Fruit fly (Drosophila melanogaster) whole organism, embryonic: ENCODE data around the gene CG15412.

Experiments used
- CG10431 ChIP-seq: fragments of 200-800 bp; sonication (Bioruptor generic); optimal IDR thresholded peaks from 3 replicates; lab custom pipeline; 2018; ENCODE audit warnings: missing biosample characterization, mild to moderate bottlenecking, missing genetic modification characterization
- CG10543 ChIP-seq: fragments of 200-800 bp; sonication (Bioruptor generic); optimal IDR thresholded peaks from 3 replicates; lab custom pipeline; 2017; ENCODE audit warnings: missing biosample characterization, mild to moderate bottlenecking, missing genetic modification characterization, moderate library complexity
- CG10979 ChIP-seq: fragments of 200-800 bp; sonication (Bioruptor generic); optimal IDR thresholded peaks from 2 replicates; lab custom pipeline; 2018; ENCODE audit warnings: missing biosample characterization, mild to moderate bottlenecking, missing genetic modification characterization, moderate library complexity
- CG12236 ChIP-seq: fragments of 200-800 bp; sonication (Bioruptor generic); optimal IDR thresholded peaks from 2 replicates; lab custom pipeline; 2016; ENCODE audit warnings: missing biosample characterization, missing genetic modification characterization
- CG12659 ChIP-seq: fragments of 200-800 bp; sonication (Bioruptor generic); optimal IDR thresholded peaks from 3 replicates; lab custom pipeline; 2017; ENCODE audit warnings: mild to moderate bottlenecking, missing biosample characterization, missing genetic modification reagents, missing genetic modification characterization
- CG13296 ChIP-seq: fragments of 200-800 bp; sonication (Bioruptor generic); optimal IDR thresholded peaks from 3 replicates; lab custom pipeline; 2018; ENCODE audit warnings: missing biosample characterization, mild to moderate bottlenecking, missing genetic modification characterization
- CG13894 ChIP-seq: fragments of 200-800 bp; sonication (Bioruptor generic); optimal IDR thresholded peaks from 3 replicates; lab custom pipeline; 2018; ENCODE audit warnings: missing biosample characterization, mild to moderate bottlenecking, missing genetic modification characterization, moderate library complexity
- CG1603 ChIP-seq: fragments of 200-800 bp; sonication (Bioruptor generic); optimal IDR thresholded peaks from 2 replicates; lab custom pipeline; 2019; ENCODE audit warnings: missing biosample characterization, mild to moderate bottlenecking, missing genetic modification characterization, moderate library complexity
- CG17361 ChIP-seq: fragments of 200-800 bp; sonication (Bioruptor generic); IDR thresholded peaks from 3 replicates; pipeline ENCODE4 v1.3.6; 2022; ENCODE audit warnings: missing biosample characterization, missing genetic modification characterization
- CG17385 ChIP-seq: fragments of 200-800 bp; sonication (Bioruptor generic); optimal IDR thresholded peaks from 3 replicates; lab custom pipeline; 2018; ENCODE audit warnings: missing biosample characterization, mild to moderate bottlenecking, missing genetic modification characterization
- CG17612 ChIP-seq: fragments of 200-800 bp; sonication (Bioruptor generic); IDR thresholded peaks from 2 replicates; pipeline ENCODE4 v1.3.6; 2022; ENCODE audit warnings: missing biosample characterization, missing genetic modification characterization
- CG2120 ChIP-seq: fragments of 200-800 bp; sonication (Bioruptor generic); optimal IDR thresholded peaks from 3 replicates; lab custom pipeline; 2016; ENCODE audit warnings: missing biosample characterization, missing genetic modification characterization
- CG30431 ChIP-seq: fragments of 200-800 bp; sonication (Bioruptor generic); optimal IDR thresholded peaks from 2 replicates; lab custom pipeline; 2017; ENCODE audit warnings: missing biosample characterization, missing genetic modification characterization
- CG31441 ChIP-seq: fragments of 200-800 bp; sonication (Bioruptor generic); IDR thresholded peaks from 2 replicates; pipeline ENCODE4 v1.3.6; 2022; ENCODE audit warnings: missing biosample characterization, missing genetic modification characterization
- CG3407 ChIP-seq: fragments of 200-800 bp; sonication (Bioruptor generic); optimal IDR thresholded peaks from 2 replicates; lab custom pipeline; 2018; ENCODE audit warnings: missing biosample characterization, mild to moderate bottlenecking, missing genetic modification characterization
- CG34422 ChIP-seq: fragments of 200-800 bp; sonication (Bioruptor generic); IDR thresholded peaks from 3 replicates; pipeline ENCODE4 v1.3.6; 2022; ENCODE audit warnings: missing biosample characterization, missing genetic modification characterization
- CG4282 ChIP-seq: fragments of 200-800 bp; sonication (Bioruptor generic); optimal IDR thresholded peaks from 2 replicates; lab custom pipeline; 2016; ENCODE audit warnings: missing biosample characterization, missing genetic modification characterization
- CG6254 ChIP-seq: fragments of 200-800 bp; sonication (Bioruptor generic); optimal IDR thresholded peaks from 3 replicates; lab custom pipeline; 2017; ENCODE audit warnings: mild to moderate bottlenecking, missing biosample characterization, missing genetic modification reagents, missing genetic modification characterization
- CG8281 ChIP-seq: fragments of 200-800 bp; sonication (Bioruptor generic); optimal IDR thresholded peaks from 2 replicates; lab custom pipeline; 2018; ENCODE audit warnings: missing biosample characterization, mild to moderate bottlenecking, missing genetic modification characterization, moderate library complexity
- CG8765 ChIP-seq: fragments of 200-800 bp; sonication (Bioruptor generic); IDR thresholded peaks from 2 replicates; pipeline ENCODE4 v1.3.6; 2022; ENCODE audit warnings: missing biosample characterization, missing genetic modification characterization
- Gug ChIP-seq: fragments of 200-800 bp; sonication (Bioruptor generic); IDR thresholded peaks from 4 replicates; pipeline ENCODE4 v1.3.6; 2022; ENCODE audit warnings: missing biosample characterization, missing genetic modification characterization
- Hr51 ChIP-seq, 2 experiments: fragments of 200-800 bp; sonication (Bioruptor generic); optimal IDR thresholded peaks; 2 replicates in 1 of 2; 3 replicates in 1 of 2; lab custom pipeline; 2016 to 2018; ENCODE audit warnings: missing biosample characterization in 2 of 2, missing genetic modification characterization in 2 of 2, mild to moderate bottlenecking in 1 of 2, moderate library complexity in 1 of 2
- Kr ChIP-seq: fragments of 200-800 bp; sonication (Bioruptor generic); optimal IDR thresholded peaks from 2 replicates; lab custom pipeline; 2017; ENCODE audit warnings: missing biosample characterization, mild to moderate bottlenecking, missing genetic modification characterization
- MBD-R2 ChIP-seq: fragments of 200-800 bp; sonication (Bioruptor generic); IDR thresholded peaks from 2 replicates; pipeline ENCODE4 v1.3.6; 2022; ENCODE audit warnings: missing biosample characterization, missing genetic modification characterization
- NFAT ChIP-seq: fragments of 200-800 bp; sonication (Bioruptor generic); IDR thresholded peaks from 2 replicates; pipeline ENCODE4 v1.3.6; 2022; ENCODE audit warnings: missing biosample characterization, missing genetic modification characterization
- Oli ChIP-seq: fragments of 200-800 bp; sonication (Bioruptor generic); optimal IDR thresholded peaks from 2 replicates; lab custom pipeline; 2018; ENCODE audit warnings: missing biosample characterization, mild to moderate bottlenecking, missing genetic modification characterization, moderate library complexity
- Rfx ChIP-seq: fragments of 200-800 bp; sonication (Bioruptor generic); IDR thresholded peaks from 2 replicates; pipeline ENCODE4 v1.3.6; 2022; ENCODE audit warnings: missing biosample characterization, missing genetic modification characterization
- Stat92E ChIP-seq, 3 experiments: fragments of >200 bp in 2 of 3; fragments of 200-800 bp in 1 of 3; sonication (Bioruptor generic) in 1 of 3; optimal IDR thresholded peaks; 2 replicates each; lab custom pipeline; 2017 to 2019; ENCODE audit warnings: missing biosample characterization in 3 of 3, missing genetic modification characterization in 3 of 3, mild to moderate bottlenecking in 1 of 3, moderate library complexity in 1 of 3
- Xbp1 ChIP-seq: fragments of 200-800 bp; sonication (Bioruptor generic); optimal IDR thresholded peaks from 3 replicates; lab custom pipeline; 2016; ENCODE audit warnings: missing biosample characterization, mild to moderate bottlenecking, missing genetic modification characterization
- YL-1 ChIP-seq: fragments of 200-800 bp; sonication (Bioruptor generic); optimal IDR thresholded peaks from 3 replicates; lab custom pipeline; 2017; ENCODE audit warnings: missing biosample characterization, mild to moderate bottlenecking, missing genetic modification characterization
- ac ChIP-seq: fragments of 200-800 bp; sonication (Bioruptor generic); optimal IDR thresholded peaks from 3 replicates; lab custom pipeline; 2017; ENCODE audit warnings: missing biosample characterization, mild to moderate bottlenecking, missing genetic modification characterization
- cg ChIP-seq: fragments of 200-800 bp; sonication (Bioruptor generic); optimal IDR thresholded peaks from 3 replicates; lab custom pipeline; 2019; ENCODE audit warnings: missing biosample characterization, mild to moderate bottlenecking, missing genetic modification characterization, moderate library complexity
- chn ChIP-seq: fragments of 200-800 bp; sonication (Bioruptor generic); optimal IDR thresholded peaks from 2 replicates; lab custom pipeline; 2016; ENCODE audit warnings: missing biosample characterization, missing genetic modification characterization
- dmrt11E ChIP-seq: fragments of 200-800 bp; sonication (Bioruptor generic); optimal IDR thresholded peaks from 3 replicates; lab custom pipeline; 2018; ENCODE audit warnings: missing biosample characterization, mild to moderate bottlenecking, missing genetic modification characterization, moderate library complexity
- dpn ChIP-seq, 2 experiments: fragments of 200-800 bp; sonication (Bioruptor generic); optimal IDR thresholded peaks; 3 replicates each; lab custom pipeline; 2016; ENCODE audit warnings: missing biosample characterization in 2 of 2, missing genetic modification characterization in 2 of 2
- dysf ChIP-seq: fragments of 200-800 bp; sonication (Bioruptor generic); IDR thresholded peaks from 3 replicates; pipeline ENCODE4 v1.3.6; 2022; ENCODE audit warnings: missing biosample characterization, missing genetic modification characterization
- fd3F ChIP-seq: fragments of 200-800 bp; sonication (Bioruptor generic); optimal IDR thresholded peaks from 2 replicates; lab custom pipeline; 2018; ENCODE audit warnings: missing biosample characterization, mild to moderate bottlenecking, missing genetic modification characterization, moderate library complexity
- fu2 ChIP-seq: fragments of 200-800 bp; sonication (Bioruptor generic); optimal IDR thresholded peaks from 2 replicates; lab custom pipeline; 2016; ENCODE audit warnings: missing biosample characterization, missing genetic modification characterization
- gcm ChIP-seq: fragments of 200-800 bp; sonication (Bioruptor generic); optimal IDR thresholded peaks from 2 replicates; lab custom pipeline; 2019; ENCODE audit warnings: missing biosample characterization, mild to moderate bottlenecking, missing genetic modification characterization, moderate library complexity
- grn ChIP-seq: fragments of 200-800 bp; sonication (Bioruptor generic); optimal IDR thresholded peaks from 3 replicates; lab custom pipeline; 2017; ENCODE audit warnings: missing biosample characterization, missing genetic modification characterization
- lbe ChIP-seq: fragments of 200-800 bp; sonication (Bioruptor generic); optimal IDR thresholded peaks from 2 replicates; lab custom pipeline; 2016; ENCODE audit warnings: missing biosample characterization, mild to moderate bottlenecking, missing genetic modification characterization
- lov ChIP-seq, 2 experiments: fragments of 200-800 bp in 1 of 2; fragments of >200 bp in 1 of 2; sonication (Bioruptor generic) in 1 of 2; IDR thresholded peaks in 1 of 2; optimal IDR thresholded peaks in 1 of 2; 2 replicates in 1 of 2; 3 replicates in 1 of 2; pipeline versions ENCODE4 v1.3.6 to Lab custom; 2017 to 2022; ENCODE audit warnings: missing biosample characterization in 1 of 2, missing genetic modification characterization in 1 of 2
- nmo ChIP-seq: fragments of 200-800 bp; sonication (Bioruptor generic); optimal IDR thresholded peaks from 2 replicates; lab custom pipeline; 2018; ENCODE audit warnings: missing biosample characterization, mild to moderate bottlenecking, missing genetic modification characterization, moderate library complexity
- pum ChIP-seq: fragments of 200-800 bp; sonication (Bioruptor generic); optimal IDR thresholded peaks from 2 replicates; lab custom pipeline; 2016; ENCODE audit warnings: missing biosample characterization, missing genetic modification characterization
- rib ChIP-seq: fragments of 200-800 bp; sonication (Bioruptor generic); IDR thresholded peaks from 2 replicates; pipeline ENCODE4 v1.3.6; 2022; ENCODE audit warnings: missing biosample characterization, missing genetic modification characterization
- tin ChIP-seq: fragments of 200-800 bp; sonication (Bioruptor generic); optimal IDR thresholded peaks from 3 replicates; lab custom pipeline; 2016; ENCODE audit warnings: missing biosample characterization, missing genetic modification characterization
- wdn ChIP-seq: fragments of 200-800 bp; sonication (Bioruptor generic); IDR thresholded peaks from 2 replicates; pipeline ENCODE4 v1.3.6; 2022; ENCODE audit warnings: missing biosample characterization, missing genetic modification characterization
- wek ChIP-seq: fragments of 200-800 bp; sonication (Bioruptor generic); optimal IDR thresholded peaks from 3 replicates; lab custom pipeline; 2018; ENCODE audit warnings: missing biosample characterization, mild to moderate bottlenecking, missing genetic modification characterization, moderate library complexity

Gene CG15412

DNA sequence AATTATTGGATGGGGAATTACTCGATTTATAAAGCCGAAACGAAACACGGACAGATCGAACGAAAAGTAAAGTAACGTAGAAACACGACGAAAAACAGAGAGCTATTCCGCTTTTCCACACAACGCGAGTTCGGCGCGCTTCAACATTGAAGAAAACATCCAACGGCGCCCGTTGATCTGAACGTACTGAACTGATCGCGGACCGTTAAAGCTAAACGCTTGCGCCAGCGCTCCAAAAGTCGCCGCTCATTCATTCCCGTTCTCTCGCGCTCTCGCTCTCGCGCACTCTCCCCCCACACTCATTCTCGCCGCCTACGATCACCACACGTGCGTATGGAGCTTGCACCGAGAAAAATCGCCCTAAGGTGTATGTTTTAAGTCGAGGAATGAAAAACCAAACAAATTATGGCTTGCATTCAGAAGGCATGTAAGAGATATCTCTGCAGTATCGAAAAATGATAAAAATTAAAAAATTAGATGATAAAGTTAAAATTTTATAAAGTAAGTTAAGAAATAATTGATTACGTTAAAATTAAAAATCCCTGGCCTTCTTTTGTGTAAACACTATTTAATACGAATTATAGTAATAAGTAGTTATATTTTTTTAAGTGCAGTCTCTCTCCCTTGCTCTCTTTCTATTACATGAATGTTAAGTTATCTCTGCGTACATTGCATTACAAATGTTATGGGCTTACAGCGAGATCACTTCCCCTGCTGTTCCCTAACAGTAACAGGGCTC, 20.7 kb downstream of the CG15412 start, which contains the start of gene E23 (continued):
- peak; percentile 94 for TF ChIP-seq fu2 (GFP tag; lab: Kevin White, UChicago)
- peak; percentile 98 for TF ChIP-seq CG3407
- TF ChIP-seq Oli (tag; lab: Kevin White, UChicago): peak; percentile 99
- TF ChIP-seq CG8281 (tag; lab: Kevin White, UChicago): peak; percentile 92
- TF ChIP-seq CG10543: peak; percentile 99
- peak; percentile 98 for TF ChIP-seq CG2120
- peak; percentile 96 for TF ChIP-seq wdn (GFP tag; lab: Robert Waterston, UW)
- peak in 1 of 3 experiments; percentile 98 for TF ChIP-seq Stat92E (GFP tag; optimal IDR thresholded peaks at IDR 0.05; lab: Kevin White, UChicago)
- peak; percentile 92 for TF ChIP-seq pum (GFP tag; lab: Kevin White, UChicago)
- TF ChIP-seq wek: peak; percentile 80
- peak; percentile 31 for TF ChIP-seq cg (GFP tag; lab: Kevin White, UChicago)
- peak; percentile 99 for TF ChIP-seq CG17361 (GFP tag; lab: Robert Waterston, UW)
- peak; percentile 96 to 99 for TF ChIP-seq dpn (GFP tag; optimal IDR thresholded peaks at IDR 0.05; lab: Kevin White, UChicago)
- TF ChIP-seq CG13296 (GFP tag; lab: Kevin White, UChicago): peak; percentile 98
- peak; percentile 97 for TF ChIP-seq CG10431 (GFP tag; lab: Kevin White, UChicago)
- TF ChIP-seq Hr51 (GFP tag; optimal IDR thresholded peaks at IDR 0.05; lab: Kevin White, UChicago): peak; percentile 96 to 100
- peak; percentile 91 for TF ChIP-seq CG13894 (tag; lab: Kevin White, UChicago)
- peak; percentile 97 for TF ChIP-seq CG6254 (GFP tag; lab: Kevin White, UChicago)
- TF ChIP-seq CG1603 (tag; lab: Kevin White, UChicago): peak; percentile 88
- TF ChIP-seq MBD-R2 (GFP tag; lab: Robert Waterston, UW): peak; percentile 92
- TF ChIP-seq CG8765: peak; percentile 89
- peak; percentile 98 for TF ChIP-seq CG17385 (GFP tag; lab: Kevin White, UChicago)
- TF ChIP-seq CG4282 (GFP tag; lab: Kevin White, UChicago): peak; percentile 81
- peak; percentile 98 for TF ChIP-seq CG30431 (GFP tag; lab: Kevin White, UChicago)
- TF ChIP-seq ac (GFP tag; lab: Kevin White, UChicago): no peak
- TF ChIP-seq fd3F: peak; percentile 97
- peak; percentile 78 for TF ChIP-seq CG12236 (GFP tag; lab: Kevin White, UChicago)
- TF ChIP-seq dysf (GFP tag; lab: Robert Waterston, UW): peak; percentile 99
- peak; percentile 99 for TF ChIP-seq Xbp1 (GFP tag; lab: Kevin White, UChicago)
- peak; percentile 97 for TF ChIP-seq Gug (GFP tag; lab: Robert Waterston, UW)
- no peak for TF ChIP-seq lov (optimal IDR thresholded peaks at IDR 0.05; lab: Kevin White, UChicago)
- peak; percentile 94 for TF ChIP-seq lov (GFP tag; IDR thresholded peaks at IDR 0.05; lab: Robert Waterston, UW)
- peak; percentile 93 for TF ChIP-seq lbe
- TF ChIP-seq gcm: peak; percentile 99
- TF ChIP-seq grn (GFP tag; lab: Kevin White, UChicago): peak; percentile 75
- peak; percentile 98 for TF ChIP-seq CG34422 (GFP tag; lab: Robert Waterston, UW)
- TF ChIP-seq dmrt11E: peak; percentile 99
- TF ChIP-seq tin (GFP tag; lab: Kevin White, UChicago): peak; percentile 99
- TF ChIP-seq CG17612 (GFP tag; lab: Robert Waterston, UW): peak; percentile 95
- TF ChIP-seq CG10979 (tag; lab: Kevin White, UChicago): peak; percentile 99
- peak; percentile 97 for TF ChIP-seq YL-1 (GFP tag; lab: Kevin White, UChicago)
- peak; percentile 96 for TF ChIP-seq rib (GFP tag; lab: Robert Waterston, UW)
- TF ChIP-seq nmo: peak; percentile 100
- peak; percentile 98 for TF ChIP-seq Rfx
- TF ChIP-seq CG31441: peak; percentile 99
- TF ChIP-seq Kr (GFP tag; lab: Kevin White, UChicago): peak; percentile 83
- TF ChIP-seq NFAT: peak; percentile 97
- TF ChIP-seq CG12659 (GFP tag; lab: Kevin White, UChicago): peak; percentile 99
- peak; percentile 97 for TF ChIP-seq chn (GFP tag; lab: Kevin White, UChicago)
